Fruit fly (Drosophila melanogaster) ovary, adult (tissue): ENCODE data around the gene CG18284.

Experiments used
- CG17801 ChIP-seq: fragments of 200-800 bp; optimal IDR thresholded peaks from 2 replicates; lab custom pipeline; 2019; ENCODE audit warnings: missing biosample characterization, mild to moderate bottlenecking, missing genetic modification characterization, moderate library complexity; ENCODE audit not compliant: partially characterized antibody

The CG18284 gene

DNA sequence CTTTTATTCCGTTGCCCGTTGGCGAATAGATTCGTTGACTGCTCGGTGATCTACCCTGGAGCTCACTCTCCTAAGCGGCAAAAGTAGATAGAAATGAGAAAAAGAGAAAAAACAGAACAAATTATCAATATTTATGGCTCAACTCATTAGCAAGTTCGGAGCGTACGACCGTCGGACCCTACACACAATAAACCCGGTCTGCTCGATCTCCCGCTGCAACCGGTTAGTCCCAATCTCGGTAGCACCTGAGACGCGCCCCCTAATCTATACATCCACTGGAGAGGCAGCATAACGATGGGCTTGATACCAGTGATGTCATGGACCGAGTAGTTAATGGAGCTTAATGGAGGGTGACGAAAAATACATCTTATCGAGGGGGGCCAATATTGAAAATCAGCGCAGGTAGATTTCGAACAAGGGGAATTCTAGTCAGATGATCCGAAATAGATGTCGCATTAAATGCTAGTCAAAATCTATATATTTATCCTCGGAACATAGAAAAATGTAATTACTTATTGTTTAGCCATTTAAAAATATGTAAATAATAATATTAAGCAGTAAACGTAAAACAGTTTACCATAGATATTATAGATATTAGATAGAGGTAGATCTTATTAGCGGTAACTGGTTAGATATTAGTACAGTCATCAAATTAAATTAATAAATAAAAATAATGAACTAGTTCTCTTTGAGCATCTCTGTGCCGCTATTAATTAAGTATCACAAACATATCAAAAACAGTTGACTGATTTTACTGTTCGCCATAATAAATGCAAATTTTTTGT lies 43.4 kb downstream of the CG18284 start, which contains the start of gene CG7296:
TSS of gene CG7296 (minus strand) at position 58 of the 785 bp plus-strand sequence.
- TF ChIP-seq CG17801 (GFP tag; lab: Kevin White, UChicago) = no peak

DNA sequence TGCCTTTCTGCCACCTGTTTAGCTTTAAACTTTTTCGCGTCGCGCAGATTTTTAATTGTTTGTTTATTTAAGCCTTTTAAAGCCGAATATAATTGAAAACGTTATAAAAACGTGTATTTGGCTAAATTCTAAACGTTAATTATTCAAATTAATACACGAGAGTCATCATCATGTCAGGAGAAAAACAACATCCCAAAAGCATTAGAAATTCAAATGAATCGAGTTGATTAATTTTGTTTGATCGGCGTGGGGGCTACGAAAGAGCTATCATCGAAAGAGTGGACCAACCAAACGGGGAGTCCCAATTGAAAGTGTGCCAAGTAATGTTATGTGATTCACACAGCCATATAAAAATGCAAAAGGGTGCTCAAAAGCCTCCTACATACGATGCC lies 44.0 kb downstream of the CG18284 start:
- no peak for TF ChIP-seq CG17801 (GFP tag; lab: Kevin White, UChicago)

DNA sequence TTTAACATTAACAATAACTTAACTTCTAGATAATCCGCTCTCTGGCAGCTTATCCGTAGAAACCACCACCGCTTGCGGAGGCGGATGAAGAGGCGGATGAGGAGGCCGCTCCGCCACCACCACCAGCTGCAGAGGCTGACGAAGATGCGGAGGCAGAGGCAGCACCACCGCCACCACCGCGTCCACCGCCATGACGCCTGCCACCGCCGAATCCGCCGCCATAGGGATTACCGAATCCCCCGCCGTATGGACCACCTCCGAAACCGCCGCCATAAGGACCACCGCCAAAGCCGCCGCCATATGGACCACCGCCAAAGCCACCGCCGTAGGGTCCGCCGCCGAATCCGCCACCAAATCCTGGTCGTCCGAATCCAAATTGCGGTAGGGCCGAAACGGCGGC lies 45.0 kb downstream of the CG18284 start:
- TF ChIP-seq CG17801 (GFP tag; lab: Kevin White, UChicago) = no peak

DNA sequence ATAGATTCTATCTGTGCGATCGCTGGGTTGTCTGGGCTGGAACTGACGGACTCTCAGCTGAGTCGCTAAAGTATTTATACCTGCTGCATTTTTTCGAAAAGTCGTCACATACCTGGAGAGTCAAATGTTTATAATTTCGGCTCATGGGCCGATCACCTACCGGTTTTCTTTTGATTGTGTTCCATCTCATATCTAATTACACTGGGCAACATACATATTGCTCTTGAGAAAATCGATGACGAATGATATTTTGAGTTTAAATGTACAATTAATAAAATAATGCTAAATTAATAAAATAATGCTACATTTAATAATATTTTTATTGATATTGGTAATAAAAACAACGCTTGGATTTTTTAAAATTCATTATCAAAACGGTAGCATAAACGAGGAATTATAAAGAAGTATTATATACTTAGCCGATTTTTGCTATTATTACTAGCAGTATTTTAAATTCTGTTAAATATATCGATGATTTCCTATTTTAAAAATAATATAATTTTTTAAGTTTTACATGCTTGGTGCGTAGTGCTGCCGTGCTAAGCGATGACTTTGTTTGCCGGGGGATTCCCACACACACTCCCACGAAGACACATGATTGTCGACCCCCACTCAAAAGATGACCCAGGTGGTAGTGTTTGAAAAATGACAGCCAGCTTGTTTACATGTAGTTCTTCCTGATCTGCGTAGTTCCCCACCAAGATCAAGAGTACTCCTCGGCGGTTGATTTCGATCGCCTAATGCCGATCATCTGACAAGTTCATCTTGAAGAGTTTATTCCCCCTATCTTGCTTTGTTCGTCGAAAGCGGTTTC lies 45.7 kb downstream of the CG18284 start, which contains the start of gene CG7294:
TSS of gene CG7294 (minus strand) at position 51 of the 814 bp plus-strand sequence.
- no peak for TF ChIP-seq CG17801 (GFP tag; lab: Kevin White, UChicago)

DNA sequence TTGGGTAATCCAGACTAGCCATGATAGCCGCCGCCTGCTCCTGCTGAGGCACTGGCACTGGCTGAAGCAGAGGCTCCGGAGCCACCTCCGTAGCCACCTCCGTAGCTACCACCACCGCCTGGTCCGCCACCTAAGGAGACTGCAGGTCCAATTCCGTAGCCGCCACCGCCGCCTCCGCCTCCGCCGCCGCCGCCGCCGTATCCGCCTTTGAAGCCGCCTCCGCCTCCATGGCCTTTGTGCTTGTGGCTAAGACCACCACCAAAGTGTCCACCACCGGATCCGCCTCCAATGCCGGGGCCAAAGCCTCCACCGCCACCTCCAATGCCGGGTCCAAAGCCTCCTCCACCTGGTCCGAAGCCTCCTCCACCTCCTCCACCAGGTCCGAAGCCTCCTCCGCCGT lies 49.2 kb downstream of the CG18284 start:
- no peak for TF ChIP-seq CG17801 (GFP tag; lab: Kevin White, UChicago)

DNA sequence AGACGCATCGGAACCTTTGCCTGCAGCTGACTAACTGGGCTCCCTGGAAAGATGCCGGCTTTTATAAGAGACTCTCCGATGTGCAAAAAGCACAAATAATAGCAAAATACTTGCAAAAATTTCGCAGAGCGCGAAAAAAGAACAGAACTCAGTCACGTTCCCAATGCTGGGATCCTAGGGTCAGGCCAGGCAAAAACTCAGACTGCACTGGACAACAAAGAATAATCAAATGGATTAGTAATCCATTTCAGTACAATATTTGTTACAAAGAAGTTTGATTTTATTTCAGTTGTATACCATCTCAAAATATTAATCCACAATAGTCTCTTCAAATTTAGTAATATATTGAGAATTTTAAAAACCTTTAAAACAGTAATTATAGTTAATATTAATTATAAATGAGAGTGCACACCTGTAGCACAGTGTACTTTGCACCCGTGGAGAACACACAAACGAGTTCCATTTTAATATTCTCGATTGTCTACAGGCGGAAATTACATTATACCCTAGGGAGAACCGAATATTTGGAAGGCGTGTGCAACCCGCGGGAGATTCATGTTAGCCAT lies 50.4 kb downstream of the CG18284 start, which contains the start of gene CG17108:
TSS of gene CG17108 (minus strand) at position 51 of the 566 bp plus-strand sequence.
- no peak for TF ChIP-seq CG17801 (GFP tag; lab: Kevin White, UChicago)
